Worm (Caenorhabditis elegans) whole organism, midembryonic: ENCODE results near the gene srbc-54.
"Not testable (repeated sequence)": the region's sequence is repeated elsewhere in the genome, so short reads cannot be mapped to it uniquely, and the experiment has no call there.

Experiments used
- T22C8.4 ChIP-seq: fragments of 200-800 bp; sonication (Bioruptor generic); IDR thresholded peaks from 2 replicates; pipeline ENCODE4 v1.3.6; 2022; ENCODE audit warnings: missing genetic modification characterization, missing compliant biosample characterization
- cog-1 ChIP-seq: sonication (generic microtip); optimal IDR thresholded peaks from 2 replicates; lab custom pipeline; 2016; ENCODE audit warnings: missing genetic modification characterization, missing compliant biosample characterization
- ztf-29 ChIP-seq: fragments of 200-800 bp; sonication (Bioruptor generic); IDR thresholded peaks from 2 replicates; pipeline ENCODE4 v1.3.6; 2022; ENCODE audit warnings: missing genetic modification reagents, missing genetic modification characterization, missing compliant biosample characterization

ce11 chrV:15802623-15803022 is 30.9 kb downstream of the srbc-54 start, which contains the start of gene T26E4.9:
- TF ChIP-seq ztf-29 (GFP tag; lab: Robert Waterston, UW); T22C8.4 (GFP tag; lab: Robert Waterston, UW); cog-1 (tag; lab: Kevin White, UChicago): not testable (repeated sequence)
